Fruit fly (Drosophila melanogaster) whole organism, embryonic: Measurements from ENCODE around the gene Cul6.
A peak's percentile ranks its signal among the peaks of the same experiment; 100 is the strongest.

ENCODE experiments used
- Antp ChIP-seq: fragments of 200-800 bp; sonication (Bioruptor generic); optimal IDR thresholded peaks from 3 replicates; lab custom pipeline; 2016; ENCODE audit warnings: missing biosample characterization, missing genetic modification characterization
- Atf6 ChIP-seq: fragments of 200-800 bp; sonication (Bioruptor generic); IDR thresholded peaks from 2 replicates; pipeline ENCODE4 v1.3.6; 2022; ENCODE audit warnings: missing biosample characterization, missing genetic modification characterization
- CG11456 ChIP-seq: fragments of 200-800 bp; sonication (Bioruptor generic); IDR thresholded peaks from 3 replicates; pipeline ENCODE4 v1.3.6; 2022; ENCODE audit warnings: missing biosample characterization, missing genetic modification characterization
- CG11504 ChIP-seq: fragments of 200-800 bp; sonication (Bioruptor generic); optimal IDR thresholded peaks from 3 replicates; lab custom pipeline; 2019; ENCODE audit warnings: missing biosample characterization, mild to moderate bottlenecking, missing genetic modification characterization, moderate library complexity
- CG1233 ChIP-seq: fragments of 200-800 bp; sonication (Bioruptor generic); optimal IDR thresholded peaks from 4 replicates; lab custom pipeline; 2018; ENCODE audit warnings: missing biosample characterization, mild to moderate bottlenecking, missing genetic modification characterization
- CG13624 ChIP-seq: fragments of 200-800 bp; sonication (Bioruptor generic); optimal IDR thresholded peaks from 2 replicates; lab custom pipeline; 2016; ENCODE audit warnings: missing biosample characterization, missing genetic modification characterization
- CG14860 ChIP-seq: fragments of 200-800 bp; sonication (Bioruptor generic); IDR thresholded peaks from 3 replicates; pipeline ENCODE4 v1.3.6; 2022; ENCODE audit warnings: missing biosample characterization, missing genetic modification characterization; ENCODE audit not compliant: partially characterized antibody
- CG14965 ChIP-seq: fragments of 200-800 bp; sonication (Bioruptor generic); optimal IDR thresholded peaks from 2 replicates; lab custom pipeline; 2016; ENCODE audit warnings: missing biosample characterization, missing genetic modification characterization, borderline replicate concordance
- CG17829 ChIP-seq: fragments of 200-800 bp; optimal IDR thresholded peaks from 2 replicates; lab custom pipeline; 2019; ENCODE audit warnings: missing biosample characterization, mild to moderate bottlenecking, missing genetic modification characterization, moderate library complexity
- CG32772 ChIP-seq: fragments of 200-800 bp; sonication (Bioruptor generic); IDR thresholded peaks from 2 replicates; pipeline ENCODE4 v1.3.6; 2022; ENCODE audit warnings: missing biosample characterization, missing genetic modification characterization
- CG34224 ChIP-seq: fragments of 200-800 bp; sonication (Bioruptor generic); IDR thresholded peaks from 3 replicates; pipeline ENCODE4 v1.3.6; 2022; ENCODE audit warnings: missing biosample characterization, missing genetic modification characterization; ENCODE audit not compliant: partially characterized antibody
- CG43689 ChIP-seq: fragments of 200-800 bp; sonication (Bioruptor generic); IDR thresholded peaks from 2 replicates; pipeline ENCODE4 v1.3.6; 2022; ENCODE audit warnings: missing biosample characterization, missing genetic modification characterization
- CG6254 ChIP-seq: fragments of 200-800 bp; sonication (Bioruptor generic); optimal IDR thresholded peaks from 3 replicates; lab custom pipeline; 2017; ENCODE audit warnings: mild to moderate bottlenecking, missing biosample characterization, missing genetic modification reagents, missing genetic modification characterization
- CG6654 ChIP-seq: fragments of 200-800 bp; sonication (Bioruptor generic); optimal IDR thresholded peaks from 2 replicates; lab custom pipeline; 2017; ENCODE audit warnings: missing biosample characterization, mild to moderate bottlenecking, missing genetic modification characterization
- CG9609 ChIP-seq: fragments of 200-800 bp; sonication (Bioruptor generic); optimal IDR thresholded peaks from 3 replicates; lab custom pipeline; 2016; ENCODE audit warnings: missing biosample characterization, missing genetic modification characterization
- Gug ChIP-seq: fragments of 200-800 bp; sonication (Bioruptor generic); IDR thresholded peaks from 4 replicates; pipeline ENCODE4 v1.3.6; 2022; ENCODE audit warnings: missing biosample characterization, missing genetic modification characterization
- H2.0 ChIP-seq: fragments of 200-800 bp; sonication (Bioruptor generic); IDR thresholded peaks from 2 replicates; pipeline ENCODE4 v1.3.6; 2022; ENCODE audit warnings: missing biosample characterization, missing genetic modification characterization
- HLH54F ChIP-seq: fragments of 200-800 bp; sonication (Bioruptor generic); optimal IDR thresholded peaks from 3 replicates; lab custom pipeline; 2016; ENCODE audit warnings: missing biosample characterization, missing genetic modification characterization
- HLHmδ ChIP-seq: fragments of 200-800 bp; sonication (Bioruptor generic); optimal IDR thresholded peaks from 2 replicates; lab custom pipeline; 2018; ENCODE audit warnings: missing biosample characterization, mild to moderate bottlenecking, missing genetic modification characterization, moderate library complexity
- Jarid2 ChIP-seq: fragments of 200-800 bp; sonication (Bioruptor generic); optimal IDR thresholded peaks from 3 replicates; lab custom pipeline; 2017; ENCODE audit warnings: mild to moderate bottlenecking, missing biosample characterization, missing genetic modification reagents, missing genetic modification characterization
- Mad ChIP-seq: fragments of 200-800 bp; sonication (Bioruptor generic); optimal IDR thresholded peaks from 2 replicates; lab custom pipeline; 2016; ENCODE audit warnings: missing biosample characterization, missing genetic modification characterization
- Myb ChIP-seq: fragments of 200-800 bp; sonication (Bioruptor generic); optimal IDR thresholded peaks from 2 replicates; lab custom pipeline; 2016; ENCODE audit warnings: missing biosample characterization, missing genetic modification characterization
- NFAT ChIP-seq: fragments of 200-800 bp; sonication (Bioruptor generic); IDR thresholded peaks from 2 replicates; pipeline ENCODE4 v1.3.6; 2022; ENCODE audit warnings: missing biosample characterization, missing genetic modification characterization
- Oaz ChIP-seq: fragments of 200-800 bp; sonication (Bioruptor generic); IDR thresholded peaks from 2 replicates; pipeline ENCODE4 v1.3.6; 2022; ENCODE audit warnings: missing biosample characterization, missing genetic modification characterization
- Optix ChIP-seq: fragments of 200-800 bp; sonication (Bioruptor generic); IDR thresholded peaks from 3 replicates; pipeline ENCODE4 v1.3.6; 2022; ENCODE audit warnings: missing biosample characterization, missing genetic modification characterization
- Scr ChIP-seq: fragments of 200-800 bp; sonication (Bioruptor generic); IDR thresholded peaks from 2 replicates; pipeline ENCODE4 v1.3.6; 2022; ENCODE audit warnings: missing biosample characterization, missing genetic modification characterization; ENCODE audit not compliant: partially characterized antibody
- Tbp ChIP-seq: fragments of >200 bp; optimal IDR thresholded peaks from 2 replicates; lab custom pipeline; 2018; ENCODE audit warnings: missing biosample characterization, missing genetic modification characterization
- ab ChIP-seq: fragments of 200-800 bp; sonication (Bioruptor generic); optimal IDR thresholded peaks from 2 replicates; lab custom pipeline; 2016; ENCODE audit warnings: missing biosample characterization, missing genetic modification characterization
- aop ChIP-seq: fragments of 200-800 bp; sonication (Bioruptor generic); IDR thresholded peaks from 2 replicates; pipeline ENCODE4 v1.3.6; 2022; ENCODE audit warnings: missing biosample characterization, missing genetic modification characterization
- bbx ChIP-seq: fragments of 200-800 bp; sonication (Bioruptor generic); IDR thresholded peaks from 2 replicates; pipeline ENCODE4 v1.3.6; 2022; ENCODE audit warnings: missing biosample characterization, missing genetic modification characterization; ENCODE audit not compliant: partially characterized antibody
- chn ChIP-seq: fragments of 200-800 bp; sonication (Bioruptor generic); optimal IDR thresholded peaks from 2 replicates; lab custom pipeline; 2016; ENCODE audit warnings: missing biosample characterization, missing genetic modification characterization
- crc ChIP-seq: fragments of 200-800 bp; sonication (Bioruptor generic); optimal IDR thresholded peaks from 2 replicates; lab custom pipeline; 2016; ENCODE audit warnings: missing biosample characterization, missing genetic modification characterization
- da ChIP-seq: fragments of 200-800 bp; sonication (Bioruptor generic); optimal IDR thresholded peaks from 2 replicates; lab custom pipeline; 2016; ENCODE audit warnings: missing biosample characterization, missing genetic modification characterization
- disco-r ChIP-seq: fragments of 200-800 bp; sonication (Bioruptor generic); optimal IDR thresholded peaks from 2 replicates; lab custom pipeline; 2016; ENCODE audit warnings: missing biosample characterization, missing genetic modification characterization
- eve ChIP-seq, 2 experiments: fragments of >200 bp; optimal IDR thresholded peaks; 2 replicates each; lab custom pipeline; 2017; ENCODE audit warnings: missing biosample characterization in 2 of 2, missing genetic modification characterization in 2 of 2
- eyg ChIP-seq: fragments of 200-800 bp; sonication (Bioruptor generic); optimal IDR thresholded peaks from 3 replicates; lab custom pipeline; 2016; ENCODE audit warnings: missing biosample characterization, missing genetic modification characterization
- gcm ChIP-seq: fragments of 200-800 bp; sonication (Bioruptor generic); optimal IDR thresholded peaks from 2 replicates; lab custom pipeline; 2019; ENCODE audit warnings: missing biosample characterization, mild to moderate bottlenecking, missing genetic modification characterization, moderate library complexity
- gro ChIP-seq: fragments of 200-800 bp; sonication (Bioruptor generic); optimal IDR thresholded peaks from 2 replicates; lab custom pipeline; 2016; ENCODE audit warnings: missing biosample characterization, missing genetic modification characterization
- hbn ChIP-seq: fragments of 200-800 bp; sonication (Bioruptor generic); IDR thresholded peaks from 2 replicates; pipeline ENCODE4 v1.3.6; 2022; ENCODE audit warnings: missing biosample characterization, missing genetic modification characterization; ENCODE audit not compliant: partially characterized antibody
- prd ChIP-seq, 3 experiments: fragments of >200 bp in 2 of 3; fragments of 200-800 bp in 1 of 3; sonication (Bioruptor generic) in 1 of 3; optimal IDR thresholded peaks in 2 of 3; IDR thresholded peaks in 1 of 3; 2 replicates in 2 of 3; 3 replicates in 1 of 3; pipeline versions ENCODE4 v1.3.6 to Lab custom; 2017 to 2022; ENCODE audit warnings: missing biosample characterization in 1 of 3, missing genetic modification characterization in 1 of 3
- pzg ChIP-seq: fragments of 200-800 bp; sonication (Bioruptor generic); optimal IDR thresholded peaks from 3 replicates; lab custom pipeline; 2018; ENCODE audit warnings: missing biosample characterization, mild to moderate bottlenecking, missing genetic modification characterization, moderate library complexity
- sc ChIP-seq, 3 experiments: fragments of >200 bp in 2 of 3; fragments of 200-800 bp in 1 of 3; sonication (Bioruptor generic) in 1 of 3; optimal IDR thresholded peaks; 2 replicates in 2 of 3; 3 replicates in 1 of 3; lab custom pipeline; 2017; ENCODE audit warnings: mild to moderate bottlenecking in 1 of 3, missing biosample characterization in 1 of 3, missing genetic modification characterization in 1 of 3, missing genetic modification reagents in 1 of 3
- scrt ChIP-seq: fragments of 200-800 bp; sonication (Bioruptor generic); optimal IDR thresholded peaks from 2 replicates; lab custom pipeline; 2018; ENCODE audit warnings: missing biosample characterization, mild to moderate bottlenecking, missing genetic modification characterization, moderate library complexity
- sim ChIP-seq: fragments of 200-800 bp; sonication (Bioruptor generic); IDR thresholded peaks from 2 replicates; pipeline ENCODE4 v1.3.6; 2022; ENCODE audit warnings: missing biosample characterization, missing genetic modification characterization
- slbo ChIP-seq: fragments of 200-800 bp; sonication (Bioruptor generic); IDR thresholded peaks from 2 replicates; pipeline ENCODE4 v1.3.6; 2022; ENCODE audit warnings: missing biosample characterization, missing genetic modification characterization
- ssp ChIP-seq: fragments of 200-800 bp; sonication (Bioruptor generic); IDR thresholded peaks from 2 replicates; pipeline ENCODE4 v1.3.6; 2022; ENCODE audit warnings: missing biosample characterization, missing genetic modification characterization
- stwl ChIP-seq: fragments of 200-800 bp; sonication (Bioruptor generic); optimal IDR thresholded peaks from 3 replicates; lab custom pipeline; 2018; ENCODE audit warnings: missing biosample characterization, mild to moderate bottlenecking, missing genetic modification characterization, moderate library complexity
- unc-4 ChIP-seq: fragments of 200-800 bp; sonication (Bioruptor generic); IDR thresholded peaks from 2 replicates; pipeline ENCODE4 v1.3.6; 2022; ENCODE audit warnings: missing biosample characterization, missing genetic modification characterization; ENCODE audit not compliant: partially characterized antibody
- zfh1 ChIP-seq: fragments of 200-800 bp; sonication (Bioruptor generic); IDR thresholded peaks from 3 replicates; pipeline ENCODE4 v1.3.6; 2022; ENCODE audit warnings: missing biosample characterization, missing genetic modification characterization

Cul6 gene

dm6 chr3L:13015195-13015822, 3.8 kb upstream of the Cul6 start, which contains the start of gene MICAL-like (continued):
- TF ChIP-seq H2.0 (peak; percentile 13; the same call in 1 of the 2 replicates), Myb (GFP tag; lab: Kevin White, UChicago) (peak; percentile 14), Jarid2 (GFP tag; lab: Kevin White, UChicago) (no peak), Oaz (GFP tag; lab: Robert Waterston, UW) (no peak), HLH54F (GFP tag; lab: Kevin White, UChicago) (peak; percentile 29), ssp (GFP tag; lab: Robert Waterston, UW) (peak; percentile 61), CG6254 (no peak), sim (GFP tag; lab: Robert Waterston, UW) (no peak), zfh1 (no peak), Atf6 (GFP tag; lab: Robert Waterston, UW) (0 out of 2 replicates have a peak, but pooled peaks have one; percentile 14), bbx (GFP tag; lab: Robert Waterston, UW) (peak; percentile 72), da (GFP tag; lab: Kevin White, UChicago) (no peak), CG34224 (GFP tag; lab: Robert Waterston, UW) (peak; percentile 79), CG11504 (tag; lab: Kevin White, UChicago) (no peak), CG11456 (GFP tag; lab: Robert Waterston, UW) (peak; percentile 4; the same call in 1 of the 3 replicates), gcm (GFP tag; lab: Kevin White, UChicago) (no peak), crc (GFP tag; lab: Kevin White, UChicago) (no peak), CG14965 (no peak), CG9609 (GFP tag; lab: Kevin White, UChicago) (peak; percentile 4), unc-4 (GFP tag; lab: Robert Waterston, UW) (peak; percentile 84), sc (optimal IDR thresholded peaks at IDR 0.05; lab: Kevin White, UChicago) (no peak), sc (GFP tag; optimal IDR thresholded peaks at IDR 0.05; lab: Kevin White, UChicago) (no peak), NFAT (peak; percentile 50; the same call in 1 of the 2 replicates), stwl (peak; percentile 71), Antp (GFP tag; lab: Kevin White, UChicago) (peak; percentile 47), Mad (GFP tag; lab: Kevin White, UChicago) (no peak), Scr (peak; percentile 90), CG6654 (GFP tag; lab: Kevin White, UChicago) (no peak), CG43689 (GFP tag; lab: Robert Waterston, UW) (no peak), ab (GFP tag; lab: Kevin White, UChicago) (no peak), slbo (peak; percentile 62), hbn (GFP tag; lab: Robert Waterston, UW) (peak; percentile 88), CG13624 (peak; percentile 21), gro (GFP tag; lab: Kevin White, UChicago) (peak; percentile 37), eve (GFP tag; optimal IDR thresholded peaks at IDR 0.05; lab: Kevin White, UChicago) (no peak), chn (GFP tag; lab: Kevin White, UChicago) (peak; percentile 5), aop (GFP tag; lab: Robert Waterston, UW) (no peak), Gug (GFP tag; lab: Robert Waterston, UW) (no peak), eyg (GFP tag; lab: Kevin White, UChicago) (peak; percentile 0), pzg (GFP tag; lab: Kevin White, UChicago) (peak; percentile 39), Optix (GFP tag; lab: Robert Waterston, UW) (0 out of 3 replicates have a peak, but pooled peaks have one; percentile 33), Tbp (GFP tag; lab: Kevin White, UChicago) (no peak), CG32772 (GFP tag; lab: Robert Waterston, UW) (no peak), CG1233 (GFP tag; lab: Kevin White, UChicago) (no peak), HLHmδ (GFP tag; lab: Kevin White, UChicago) (no peak), prd (optimal IDR thresholded peaks at IDR 0.05; lab: Kevin White, UChicago) (no peak), prd (GFP tag; IDR thresholded peaks at IDR 0.05; lab: Robert Waterston, UW) (peak; percentile 51; the same call in 1 of the 3 replicates), CG14860 (GFP tag; lab: Robert Waterston, UW) (peak; percentile 77), scrt (GFP tag; lab: Kevin White, UChicago) (no peak), CG17829 (tag; lab: Kevin White, UChicago) (no peak), disco-r (GFP tag; lab: Kevin White, UChicago) (no peak)
